Worm (Caenorhabditis elegans): ENCODE measurements around the gene Y9C2UA.1.

The Y9C2UA.1 gene

DNA sequence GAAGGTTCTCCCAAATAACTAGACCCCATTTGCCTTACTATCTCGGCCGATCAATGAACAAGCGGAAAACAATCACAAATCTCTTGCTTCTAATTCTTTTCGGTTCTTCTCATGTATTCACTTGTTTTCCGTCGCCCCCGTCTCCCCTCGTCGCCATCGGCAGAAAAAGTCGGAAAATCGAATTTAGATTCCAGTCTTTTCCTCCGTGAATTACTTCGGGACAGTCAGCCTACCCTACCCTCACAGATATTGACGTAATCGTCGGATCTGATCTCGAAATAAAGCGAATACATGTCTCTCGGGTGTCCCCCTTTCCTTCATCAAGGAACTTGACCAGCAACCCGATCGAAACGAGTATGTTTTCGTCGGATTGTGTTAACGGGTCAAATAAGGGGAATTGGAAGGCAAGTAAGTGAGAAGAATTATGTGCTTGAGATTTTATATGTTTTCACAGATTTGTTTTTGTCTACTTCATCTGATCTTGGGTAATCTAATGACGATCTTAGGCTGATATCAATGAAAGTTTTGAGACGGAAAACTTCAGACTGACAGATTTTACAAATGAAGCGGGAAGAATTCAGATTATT is 51.2 kb downstream of the Y9C2UA.1 start:
- TF ChIP-seq hlh-17 (GFP tag; optimal IDR thresholded peaks at IDR 0.05; ENCODE audit: borderline replicate concordance) (no peak), blmp-1 (tag; optimal IDR thresholded peaks at IDR 0.05) (peak; percentile 62)

DNA sequence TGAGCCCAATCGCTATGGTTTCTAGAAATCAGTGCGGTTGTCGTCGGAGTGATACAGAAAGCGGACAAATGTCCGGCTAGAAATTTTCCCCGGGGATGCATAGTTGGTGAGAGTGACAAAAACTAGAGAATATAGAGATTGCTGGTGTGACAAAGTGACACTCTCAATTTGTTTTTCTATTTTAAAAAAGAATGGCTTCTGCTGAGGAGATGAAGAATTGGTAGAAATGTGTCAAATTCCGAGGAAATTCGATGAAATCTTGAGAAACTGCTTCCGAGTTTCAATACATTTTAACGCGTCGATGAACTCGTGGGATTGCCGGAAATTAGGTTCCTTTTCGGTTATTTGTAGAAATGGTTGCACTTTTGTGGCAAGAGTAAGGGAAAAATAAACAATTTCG is 54.7 kb downstream of the Y9C2UA.1 start, which contains the start of gene twk-4:
twk-4 (minus strand) TSS at position 101 of the 400 bp plus-strand sequence.
- TF ChIP-seq fos-1 (tag; optimal IDR thresholded peaks at IDR 0.05) (no peak), efl-1 (optimal IDR thresholded peaks at IDR 0.05) (no peak), efl-1 (GFP tag; optimal IDR thresholded peaks at IDR 0.05 in 1 of 2) (peak in 1 of 2 experiments; percentile 27), nhr-90 (tag; optimal IDR thresholded peaks at IDR 0.05; ENCODE audit: poor library complexity) (no peak), aha-1 (tag; optimal IDR thresholded peaks at IDR 0.05) (no peak)
